Worm (Caenorhabditis elegans) whole organism, mixed stage, embryonic: ENCODE results near the gene bcf-1.
A peak's percentile ranks its signal among the peaks of the same experiment; 100 is the strongest.

Source experiments
- M03D4.4 ChIP-seq: sonication (generic microtip); optimal IDR thresholded peaks from 2 replicates; lab custom pipeline; 2017; ENCODE audit warnings: mild to moderate bottlenecking, missing genetic modification characterization, missing compliant biosample characterization
- bed-3 ChIP-seq: fragments of 200-800 bp; sonication (Bioruptor generic); optimal IDR thresholded peaks from 3 replicates; lab custom pipeline; 2018; ENCODE audit warnings: mild to moderate bottlenecking, missing genetic modification characterization, moderate library complexity, missing compliant biosample characterization
- ceh-39 ChIP-seq: fragments of 150-350 bp; optimal IDR thresholded peaks from 2 replicates; lab custom pipeline; 2014; ENCODE audit warnings: missing biosample characterization, missing genetic modification characterization
- ces-1 ChIP-seq: fragments of 150-350 bp; optimal IDR thresholded peaks from 2 replicates; lab custom pipeline; 2014; ENCODE audit warnings: missing biosample characterization, missing genetic modification reagents, missing genetic modification characterization
- cnd-1 ChIP-seq: fragments of 200-800 bp; sonication (Bioruptor generic); optimal IDR thresholded peaks from 2 replicates; lab custom pipeline; 2018; ENCODE audit warnings: mild to moderate bottlenecking, missing genetic modification characterization, missing compliant biosample characterization
- drap-1 ChIP-seq: fragments of 200-800 bp; sonication (Bioruptor generic); optimal IDR thresholded peaks from 3 replicates; lab custom pipeline; 2018; ENCODE audit warnings: mild to moderate bottlenecking, missing genetic modification characterization, missing compliant biosample characterization
- elt-1 ChIP-seq: sonication (generic microtip); optimal IDR thresholded peaks from 2 replicates; lab custom pipeline; 2017; ENCODE audit warnings: missing genetic modification characterization, mild to moderate bottlenecking, missing compliant biosample characterization, antibody characterized with exemption, moderate library complexity, borderline replicate concordance; ENCODE audit not compliant: insufficient read depth
- elt-3 ChIP-seq: fragments of 150-350 bp; optimal IDR thresholded peaks from 2 replicates; lab custom pipeline; 2014; ENCODE audit warnings: missing biosample characterization, missing genetic modification characterization
- flh-1 ChIP-seq: fragments of 200-800 bp; sonication (Bioruptor generic); optimal IDR thresholded peaks from 2 replicates; lab custom pipeline; 2018; ENCODE audit warnings: mild to moderate bottlenecking, missing genetic modification characterization, moderate library complexity, missing compliant biosample characterization
- ham-2 ChIP-seq: fragments of 200-800 bp; sonication (Bioruptor generic); optimal IDR thresholded peaks from 2 replicates; lab custom pipeline; 2018; ENCODE audit warnings: mild to moderate bottlenecking, missing genetic modification characterization, missing compliant biosample characterization
- hlh-1 ChIP-seq: fragments of 150-350 bp; optimal IDR thresholded peaks from 2 replicates; lab custom pipeline; 2014; ENCODE audit warnings: missing biosample characterization, missing genetic modification reagents, missing genetic modification characterization
- lin-13 ChIP-seq: fragments of 150-350 bp; optimal IDR thresholded peaks from 2 replicates; lab custom pipeline; 2014; ENCODE audit warnings: missing biosample characterization, missing genetic modification characterization
- lsy-2 ChIP-seq: fragments of 150-350 bp; optimal IDR thresholded peaks from 2 replicates; lab custom pipeline; 2014; ENCODE audit warnings: missing biosample characterization, missing genetic modification characterization
- mab-5 ChIP-seq: fragments of 150-350 bp; optimal IDR thresholded peaks from 2 replicates; lab custom pipeline; 2014; ENCODE audit warnings: missing biosample characterization, missing genetic modification characterization
- mep-1 ChIP-seq: fragments of 150-350 bp; optimal IDR thresholded peaks from 2 replicates; lab custom pipeline; 2017; ENCODE audit warnings: missing biosample characterization, missing genetic modification reagents, missing genetic modification characterization, inconsistent platforms
- mls-2 ChIP-seq: sonication (generic microtip); optimal IDR thresholded peaks from 2 replicates; lab custom pipeline; 2016; ENCODE audit warnings: mild to moderate bottlenecking, missing genetic modification characterization, moderate library complexity, missing compliant biosample characterization
- nhr-12 ChIP-seq: fragments of 150-350 bp; optimal IDR thresholded peaks from 2 replicates; lab custom pipeline; 2014; ENCODE audit warnings: missing biosample characterization, missing genetic modification characterization
- nhr-2 ChIP-seq: fragments of 150-350 bp; optimal IDR thresholded peaks from 2 replicates; lab custom pipeline; 2014; ENCODE audit warnings: missing biosample characterization, missing genetic modification characterization
- nhr-237 ChIP-seq: fragments of 150-350 bp; optimal IDR thresholded peaks from 2 replicates; lab custom pipeline; 2014; ENCODE audit warnings: missing biosample characterization, missing genetic modification characterization
- nhr-76 ChIP-seq: sonication (generic microtip); optimal IDR thresholded peaks from 2 replicates; lab custom pipeline; 2017; ENCODE audit warnings: missing biosample characterization, missing genetic modification characterization
- pha-4 ChIP-seq: fragments of 150-350 bp; optimal IDR thresholded peaks from 2 replicates; lab custom pipeline; 2018; ENCODE audit warnings: missing biosample characterization, missing genetic modification reagents, missing genetic modification characterization
- sem-2 ChIP-seq: fragments of 200-800 bp; sonication (Bioruptor generic); optimal IDR thresholded peaks from 2 replicates; lab custom pipeline; 2018; ENCODE audit warnings: mild to moderate bottlenecking, missing genetic modification characterization, missing compliant biosample characterization
- snpc-4 ChIP-seq: fragments of 150-350 bp; optimal IDR thresholded peaks from 2 replicates; lab custom pipeline; 2014; ENCODE audit warnings: missing biosample characterization, missing genetic modification characterization
- sptf-1 ChIP-seq: sonication (generic microtip); optimal IDR thresholded peaks from 2 replicates; lab custom pipeline; 2017; ENCODE audit warnings: mild to moderate bottlenecking, missing genetic modification characterization, moderate library complexity, missing compliant biosample characterization
- unc-120 ChIP-seq: sonication (generic microtip); optimal IDR thresholded peaks from 2 replicates; lab custom pipeline; 2017; ENCODE audit warnings: missing genetic modification characterization, missing compliant biosample characterization; ENCODE audit not compliant: poor library complexity, severe bottlenecking
- unc-39 ChIP-seq: fragments of 150-350 bp; optimal IDR thresholded peaks from 2 replicates; lab custom pipeline; 2014; ENCODE audit warnings: missing biosample characterization, missing genetic modification characterization
- unc-62 ChIP-seq: fragments of 150-350 bp; optimal IDR thresholded peaks from 2 replicates; lab custom pipeline; 2014; ENCODE audit warnings: missing biosample characterization, missing genetic modification reagents, missing genetic modification characterization
- zip-8 ChIP-seq: fragments of 150-350 bp; optimal IDR thresholded peaks from 2 replicates; lab custom pipeline; 2014; ENCODE audit warnings: missing biosample characterization, missing genetic modification characterization
- ztf-11 ChIP-seq: fragments of 150-350 bp; optimal IDR thresholded peaks from 2 replicates; lab custom pipeline; 2014; ENCODE audit warnings: missing biosample characterization, missing genetic modification characterization

The bcf-1 gene

ce11 chrV:6426843-6427242 is 18.3 kb upstream of the bcf-1 start, which contains the start of gene atp-4:
Gene atp-4 (minus strand): TSS chrV:6427112.
- TF ChIP-seq flh-1 (GFP tag; lab: Kevin White, UChicago) (no peak), ces-1 (GFP tag; lab: Kevin White, UChicago) (no peak), sptf-1 (tag; lab: Kevin White, UChicago) (no peak), hlh-1 (tag; lab: Kevin White, UChicago) (no peak), cnd-1 (no peak), drap-1 (no peak), ztf-11 (tag; lab: Kevin White, UChicago) (no peak), unc-39 (tag; lab: Kevin White, UChicago) (no peak), elt-3 (tag; lab: Kevin White, UChicago) (no peak), mls-2 (tag; lab: Kevin White, UChicago) (no peak), lin-13 (tag; lab: Kevin White, UChicago) (no peak), pha-4 (tag; lab: Kevin White, UChicago) (no peak), elt-1 (tag; lab: Kevin White, UChicago) (no peak), mep-1 (tag; lab: Kevin White, UChicago) (no peak), M03D4.4 (no peak), zip-8 (no peak)
- TF ChIP-seq, all 35 proteins: peak for 0

ce11 chrV:6425927-6426326 is 17.3 kb upstream of the bcf-1 start, which contains the start of gene T05H4.11:
Gene T05H4.11 (minus strand): TSS chrV:6426261.
- TF ChIP-seq nhr-76 (tag; lab: Kevin White, UChicago), result no peak
- TF ChIP-seq nhr-2, result no peak
- peak; percentile 22 for TF ChIP-seq sptf-1 (tag; lab: Kevin White, UChicago)
- no peak for TF ChIP-seq unc-120 (tag; lab: Kevin White, UChicago)
- no peak for TF ChIP-seq lsy-2
- TF ChIP-seq unc-39 (tag; lab: Kevin White, UChicago), result no peak
- TF ChIP-seq flh-1 (GFP tag; lab: Kevin White, UChicago), result no peak
- TF ChIP-seq mab-5, result no peak
- TF ChIP-seq mls-2 (tag; lab: Kevin White, UChicago), result peak; percentile 19
- TF ChIP-seq pha-4 (tag; lab: Kevin White, UChicago), result no peak
- TF ChIP-seq zip-8, result no peak
- TF ChIP-seq mep-1 (tag; lab: Kevin White, UChicago), result no peak
- no peak for TF ChIP-seq nhr-12 (tag; lab: Kevin White, UChicago)
- no peak for TF ChIP-seq ham-2 (GFP tag; lab: Kevin White, UChicago)
- TF ChIP-seq, all 35 proteins: peak for 2

- TF ChIP-seq zip-8 (no peak), elt-3 (tag; lab: Kevin White, UChicago) (no peak), unc-62 (GFP tag; lab: Kevin White, UChicago) (no peak), cnd-1 (no peak), ztf-11 (tag; lab: Kevin White, UChicago) (no peak), nhr-12 (tag; lab: Kevin White, UChicago) (no peak), M03D4.4 (no peak), lsy-2 (no peak), ham-2 (GFP tag; lab: Kevin White, UChicago) (no peak), unc-120 (tag; lab: Kevin White, UChicago) (no peak), bed-3 (GFP tag; lab: Kevin White, UChicago) (no peak), nhr-2 (no peak)
Measured at ce11 chrV:6424055-6424454, 15.5 kb upstream of the bcf-1 start, which contains the start of gene urb-1. Gene urb-1 (minus strand): TSS chrV:6424155.

ce11 chrV:6414985-6415384 is 6.4 kb upstream of the bcf-1 start, which contains the start of gene cht-6:
Gene cht-6 (plus strand): TSS chrV:6414993.
- no peak for TF ChIP-seq ceh-39 (tag; lab: Kevin White, UChicago)
- TF ChIP-seq sem-2 (GFP tag; lab: Kevin White, UChicago), result no peak
- no peak for TF ChIP-seq lsy-2
- no peak for TF ChIP-seq nhr-237 (tag; lab: Kevin White, UChicago)
- TF ChIP-seq nhr-12 (tag; lab: Kevin White, UChicago), result no peak
- no peak for TF ChIP-seq cnd-1
- TF ChIP-seq lin-13 (tag; lab: Kevin White, UChicago), result no peak
- no peak for TF ChIP-seq pha-4 (tag; lab: Kevin White, UChicago)

- no peak for TF ChIP-seq hlh-1 (tag; lab: Kevin White, UChicago)
- TF ChIP-seq zip-8, result no peak
- TF ChIP-seq nhr-12 (tag; lab: Kevin White, UChicago), result no peak
- TF ChIP-seq, all 35 proteins: peak for 0
Measured at ce11 chrV:6414469-6414868, 5.9 kb upstream of the bcf-1 start.

- TF ChIP-seq ces-1 (GFP tag; lab: Kevin White, UChicago) (no peak), nhr-12 (tag; lab: Kevin White, UChicago) (no peak), mab-5 (no peak), flh-1 (GFP tag; lab: Kevin White, UChicago) (no peak), lsy-2 (no peak), elt-3 (tag; lab: Kevin White, UChicago) (no peak), snpc-4 (no peak), unc-120 (tag; lab: Kevin White, UChicago) (no peak), sem-2 (GFP tag; lab: Kevin White, UChicago) (no peak), drap-1 (no peak), sptf-1 (tag; lab: Kevin White, UChicago) (no peak), ceh-39 (tag; lab: Kevin White, UChicago) (no peak), M03D4.4 (no peak)
Measured at ce11 chrV:6413057-6413456, 4.5 kb upstream of the bcf-1 start.
